Worm (Caenorhabditis elegans) whole organism, L1 larva: Measurements from ENCODE around the gene unc-119.

ENCODE experiments used
- blmp-1 ChIP-seq: fragments of 150-350 bp; optimal IDR thresholded peaks from 2 replicates; lab custom pipeline; 2014; ENCODE audit warnings: missing biosample characterization, missing genetic modification characterization
- lin-39 ChIP-seq: fragments of 150-350 bp; optimal IDR thresholded peaks from 2 replicates; lab custom pipeline; 2014; ENCODE audit warnings: missing biosample characterization, missing genetic modification reagents, missing genetic modification characterization
- tbx-2 ChIP-seq: sonication (generic microtip); optimal IDR thresholded peaks from 2 replicates; lab custom pipeline; 2016; ENCODE audit warnings: missing genetic modification characterization, missing compliant biosample characterization
- ztf-4 ChIP-seq: fragments of 150-350 bp; optimal IDR thresholded peaks from 2 replicates; lab custom pipeline; 2014; ENCODE audit warnings: missing biosample characterization, missing genetic modification characterization

- no peak for TF ChIP-seq ztf-4 (tag; lab: Kevin White, UChicago)
- no peak for TF ChIP-seq blmp-1 (tag; lab: Kevin White, UChicago)
- TF ChIP-seq lin-39: no peak
- TF ChIP-seq tbx-2: peak; percentile 34
Observed at ce11 chrIII:10905112-10905511, 2.7 kb downstream of the unc-119 start.
